Worm (Caenorhabditis elegans): Measurements from ENCODE around the gene T20D4.3.

T20D4.3 gene

DNA sequence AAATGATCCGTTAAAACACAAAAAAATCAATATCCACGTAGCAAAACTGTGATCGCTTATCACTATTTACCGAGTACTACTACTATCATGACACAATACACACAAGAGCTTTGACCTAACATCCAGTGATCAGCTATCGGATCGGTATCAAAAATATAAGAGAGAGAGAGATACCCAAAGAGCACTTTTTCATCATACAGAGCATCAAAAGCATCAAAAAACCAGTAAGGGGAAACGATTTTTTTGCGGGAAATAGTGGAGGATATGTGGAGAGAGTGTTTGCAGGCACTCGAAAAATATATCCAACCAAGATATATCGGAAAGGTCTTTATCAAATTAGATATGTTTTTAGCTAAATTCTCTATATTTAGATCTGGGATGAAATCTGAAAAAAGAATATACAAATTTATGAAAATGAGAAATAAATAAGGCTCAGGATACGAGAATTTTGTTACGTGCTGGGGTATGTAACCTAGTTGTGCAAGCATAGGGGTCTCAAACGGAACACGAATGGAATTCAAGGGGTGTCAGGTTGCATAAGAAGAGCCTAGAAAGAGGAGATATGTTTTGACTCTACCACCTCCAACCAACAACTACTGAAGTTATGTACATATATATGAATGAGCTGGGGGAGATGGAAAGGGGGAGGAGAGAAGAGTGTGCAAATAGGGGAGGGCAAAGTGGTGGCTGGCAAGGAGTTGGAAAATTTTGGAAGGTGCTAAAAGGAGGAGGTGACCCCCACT lies 27.2 kb downstream of the T20D4.3 start:
- TF ChIP-seq sem-4 (tag; optimal IDR thresholded peaks at IDR 0.05) (no peak), ceh-16 (tag; optimal IDR thresholded peaks at IDR 0.05) (no peak), mab-5 (tag; optimal IDR thresholded peaks at IDR 0.05) (no peak), zag-1 (tag; optimal IDR thresholded peaks at IDR 0.05) (no peak), elt-3 (tag; optimal IDR thresholded peaks at IDR 0.05) (no peak), unc-39 (tag; optimal IDR thresholded peaks at IDR 0.05) (no peak), nhr-6 (tag; optimal IDR thresholded peaks at IDR 0.05) (no peak), skn-1 (tag; optimal IDR thresholded peaks at IDR 0.05) (no peak), lin-11 (tag; optimal IDR thresholded peaks at IDR 0.05) (no peak), unc-62 (GFP tag; optimal IDR thresholded peaks at IDR 0.05) (no peak), ztf-1 (GFP tag; conservative IDR thresholded peaks at IDR 0.05) (no peak), sma-9 (GFP tag; optimal IDR thresholded peaks at IDR 0.05) (no peak), sma-9 (tag; optimal IDR thresholded peaks at IDR 0.05) (no peak), mdl-1 (tag; optimal IDR thresholded peaks at IDR 0.05) (no peak), ZK546.5 (tag; optimal IDR thresholded peaks at IDR 0.05) (no peak)

DNA sequence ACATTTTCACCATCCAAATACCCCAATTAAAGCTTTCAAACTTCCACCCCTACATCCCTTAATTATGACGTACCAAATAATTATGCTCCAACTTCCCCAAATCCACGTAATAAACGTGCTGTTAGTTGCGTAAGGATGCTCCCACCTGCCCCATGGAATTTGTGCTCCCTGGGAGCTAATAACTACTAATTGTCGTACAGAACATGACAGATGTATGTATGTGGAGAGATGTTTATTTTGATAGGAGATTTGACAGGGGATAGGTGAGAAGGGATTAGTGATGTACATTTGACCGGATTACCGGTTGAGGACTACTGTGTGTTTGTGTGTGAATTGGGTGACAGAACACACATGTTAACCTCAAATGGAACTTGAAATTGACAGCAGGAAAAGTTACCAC lies 31.8 kb downstream of the T20D4.3 start:
- TF ChIP-seq elt-1 (tag; optimal IDR thresholded peaks at IDR 0.05): no peak
- no peak for TF ChIP-seq nhr-11 (tag; optimal IDR thresholded peaks at IDR 0.05)
- no peak for TF ChIP-seq ztf-4 (tag; optimal IDR thresholded peaks at IDR 0.05)
- no peak for TF ChIP-seq ztf-1 (GFP tag; conservative IDR thresholded peaks at IDR 0.05)
- no peak for TF ChIP-seq sma-3 (GFP tag; optimal IDR thresholded peaks at IDR 0.05)
- TF ChIP-seq nhr-21 (tag; optimal IDR thresholded peaks at IDR 0.05): no peak
- TF ChIP-seq ztf-11 (tag; optimal IDR thresholded peaks at IDR 0.05): no peak
- TF ChIP-seq egl-27 (tag; optimal IDR thresholded peaks at IDR 0.05): no peak
- TF ChIP-seq F13H6.1 (tag; optimal IDR thresholded peaks at IDR 0.05): no peak
- no peak for TF ChIP-seq ceh-82 (tag; optimal IDR thresholded peaks at IDR 0.05)
- TF ChIP-seq nhr-25 (tag; optimal IDR thresholded peaks at IDR 0.05): no peak
- no peak for TF ChIP-seq Y55F3AM.14 (GFP tag; optimal IDR thresholded peaks at IDR 0.05)
- no peak for TF ChIP-seq nhr-129 (tag; optimal IDR thresholded peaks at IDR 0.05)
- TF ChIP-seq ZK546.5 (tag; optimal IDR thresholded peaks at IDR 0.05): no peak
- TF ChIP-seq peb-1 (tag; optimal IDR thresholded peaks at IDR 0.05): no peak
- TF ChIP-seq nhr-12 (tag; optimal IDR thresholded peaks at IDR 0.05): no peak
- no peak for TF ChIP-seq aly-2 (tag; optimal IDR thresholded peaks at IDR 0.05)
- no peak for TF ChIP-seq ceh-16 (tag; optimal IDR thresholded peaks at IDR 0.05)

DNA sequence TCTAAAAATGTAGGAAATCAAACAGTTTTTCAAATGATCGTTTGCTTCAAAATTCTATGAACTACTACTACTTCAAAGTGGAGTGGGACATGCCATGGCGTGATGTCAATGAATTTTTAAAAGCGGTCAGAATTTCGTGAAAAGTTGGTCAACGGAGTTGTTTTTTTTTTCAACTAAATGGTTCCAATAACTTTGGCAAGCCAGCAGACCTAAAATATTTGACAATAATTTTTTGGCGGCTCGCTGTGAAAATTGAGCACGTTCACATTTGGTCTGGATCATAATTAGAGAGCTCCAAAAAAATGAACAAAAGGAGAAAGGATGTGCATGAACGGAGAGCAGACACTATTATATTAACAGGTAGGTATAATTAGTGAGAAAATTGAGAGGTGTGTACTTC lies 32.3 kb downstream of the T20D4.3 start:
- TF ChIP-seq unc-62 (GFP tag; optimal IDR thresholded peaks at IDR 0.05) (no peak), fos-1 (tag; optimal IDR thresholded peaks at IDR 0.05) (no peak), sem-4 (tag; optimal IDR thresholded peaks at IDR 0.05) (no peak), lsy-2 (tag; optimal IDR thresholded peaks at IDR 0.05) (no peak), nhr-23 (tag; optimal IDR thresholded peaks at IDR 0.05) (no peak), elt-1 (tag; optimal IDR thresholded peaks at IDR 0.05) (no peak), C34F6.9 (tag; optimal IDR thresholded peaks at IDR 0.05) (no peak), unc-39 (tag; optimal IDR thresholded peaks at IDR 0.05) (no peak), peb-1 (tag; optimal IDR thresholded peaks at IDR 0.05) (no peak), ZK546.5 (tag; optimal IDR thresholded peaks at IDR 0.05) (no peak), snpc-4 (tag; optimal IDR thresholded peaks at IDR 0.05) (no peak), skn-1 (tag; optimal IDR thresholded peaks at IDR 0.05) (no peak), nhr-129 (tag; optimal IDR thresholded peaks at IDR 0.05) (no peak)

DNA sequence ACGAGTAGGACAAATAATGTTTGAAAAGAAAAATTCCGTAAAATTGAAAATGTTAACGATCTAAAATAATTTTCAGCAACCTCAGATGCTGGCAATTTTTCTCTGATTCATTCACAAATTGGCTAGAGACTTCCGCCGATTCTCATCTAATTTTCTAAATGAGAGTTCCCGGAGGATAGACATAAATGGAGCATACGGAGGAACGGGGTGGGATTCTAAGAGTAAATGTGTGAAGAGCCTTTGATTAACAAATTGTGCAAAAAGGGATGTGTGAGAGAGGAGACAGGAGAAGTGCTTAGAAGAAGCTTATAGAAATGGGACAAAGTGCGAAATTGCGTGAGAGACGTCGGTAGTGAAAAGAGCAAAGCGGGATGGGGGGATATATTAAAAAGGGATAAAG lies 33.6 kb downstream of the T20D4.3 start:
- no peak for TF ChIP-seq sem-4 (tag; optimal IDR thresholded peaks at IDR 0.05)
- no peak for TF ChIP-seq skn-1 (tag; optimal IDR thresholded peaks at IDR 0.05)
- no peak for TF ChIP-seq nhr-11 (tag; optimal IDR thresholded peaks at IDR 0.05)
- TF ChIP-seq R02D3.7 (tag; optimal IDR thresholded peaks at IDR 0.05): no peak
- no peak for TF ChIP-seq nhr-25 (tag; optimal IDR thresholded peaks at IDR 0.05)
- TF ChIP-seq nhr-21 (tag; optimal IDR thresholded peaks at IDR 0.05): no peak
- no peak for TF ChIP-seq dmd-4 (tag; optimal IDR thresholded peaks at IDR 0.05)
- TF ChIP-seq ZK546.5 (tag; optimal IDR thresholded peaks at IDR 0.05): no peak
- no peak for TF ChIP-seq unc-39 (tag; optimal IDR thresholded peaks at IDR 0.05)
- TF ChIP-seq mab-5 (tag; optimal IDR thresholded peaks at IDR 0.05): no peak
- no peak for TF ChIP-seq sma-3 (GFP tag; optimal IDR thresholded peaks at IDR 0.05)
- no peak for TF ChIP-seq Y55F3AM.14 (GFP tag; optimal IDR thresholded peaks at IDR 0.05)
- TF ChIP-seq elt-3 (tag; optimal IDR thresholded peaks at IDR 0.05): no peak

Data from whole organism, L2 larva.